Worm (Caenorhabditis elegans) whole organism, L4 larva: Measurements from ENCODE around the gene K12G11.6.

Source experiments
- D1046.2 ChIP-seq: fragments of 200-800 bp; sonication (Bioruptor generic); IDR thresholded peaks from 2 replicates; pipeline ENCODE4 v1.3.6; 2022; ENCODE audit warnings: missing genetic modification characterization, missing compliant biosample characterization
- F26F4.8 ChIP-seq: fragments of 200-800 bp; sonication (Bioruptor generic); conservative IDR thresholded peaks from 2 replicates; pipeline ENCODE4 v1.3.6; 2022; ENCODE audit warnings: missing genetic modification characterization, missing compliant biosample characterization
- T20F7.1 ChIP-seq: fragments of 200-800 bp; sonication (Bioruptor generic); optimal IDR thresholded peaks from 2 replicates; lab custom pipeline; 2018; ENCODE audit warnings: mild to moderate bottlenecking, missing genetic modification characterization, missing compliant biosample characterization
- Y48G9A.11 ChIP-seq: fragments of 200-800 bp; sonication (Bioruptor generic); IDR thresholded peaks from 2 replicates; pipeline ENCODE4 v1.3.6; 2022; ENCODE audit warnings: missing genetic modification reagents, missing genetic modification characterization, missing compliant biosample characterization
- aha-1 ChIP-seq: fragments of 150-350 bp; peaks from one replicate; lab custom pipeline; 2014; ENCODE audit warnings: missing biosample characterization, missing genetic modification characterization
- ama-1 ChIP-seq: fragments of 150-350 bp; optimal IDR thresholded peaks from 2 replicates; lab custom pipeline; 2014; ENCODE audit warnings: inconsistent platforms, mixed read lengths
- arid-1 ChIP-seq: fragments of 200-800 bp; sonication (Bioruptor generic); conservative IDR thresholded peaks from 2 replicates; pipeline ENCODE4 v1.3.6; 2022; ENCODE audit warnings: missing genetic modification reagents, missing genetic modification characterization, missing compliant biosample characterization
- attf-4 ChIP-seq: sonication (generic microtip); optimal IDR thresholded peaks from 3 replicates; lab custom pipeline; 2017; ENCODE audit warnings: missing biosample characterization, missing genetic modification characterization
- ceh-20 ChIP-seq: fragments of 200-800 bp; sonication (Bioruptor generic); IDR thresholded peaks from 2 replicates; pipeline ENCODE4 v1.3.6; 2022; ENCODE audit warnings: missing genetic modification reagents, missing genetic modification characterization, missing compliant biosample characterization
- ceh-28 ChIP-seq: fragments of 150-350 bp; optimal IDR thresholded peaks from 2 replicates; lab custom pipeline; 2014; ENCODE audit warnings: missing biosample characterization, missing genetic modification reagents, missing genetic modification characterization
- ceh-32 ChIP-seq: sonication (generic microtip); optimal IDR thresholded peaks from 2 replicates; lab custom pipeline; 2016; ENCODE audit warnings: mild to moderate bottlenecking, missing genetic modification characterization, missing compliant biosample characterization; ENCODE audit not compliant: poor library complexity
- ceh-44 ChIP-seq: fragments of 200-800 bp; sonication (Bioruptor generic); IDR thresholded peaks from 2 replicates; pipeline ENCODE4 v1.3.6; 2022; ENCODE audit warnings: missing genetic modification reagents, missing genetic modification characterization, missing compliant biosample characterization
- cey-2 ChIP-seq: sonication (generic microtip); optimal IDR thresholded peaks from 3 replicates; lab custom pipeline; 2017; ENCODE audit warnings: missing genetic modification characterization, mild to moderate bottlenecking, missing compliant biosample characterization, antibody characterized with exemption, borderline replicate concordance; ENCODE audit not compliant: insufficient read depth
- daf-12 ChIP-seq: fragments of 150-350 bp; optimal IDR thresholded peaks from 2 replicates; lab custom pipeline; 2014; ENCODE audit warnings: missing biosample characterization, missing genetic modification reagents, missing genetic modification characterization
- daf-16 ChIP-seq, 3 experiments: sonication (generic microtip); optimal IDR thresholded peaks; 2 replicates each; lab custom pipeline; 2016 to 2017; ENCODE audit warnings: missing genetic modification characterization in 3 of 3, missing genetic modification reagents in 3 of 3, mild to moderate bottlenecking in 2 of 3, missing compliant biosample characterization in 2 of 3, missing biosample characterization in 1 of 3, moderate library complexity in 1 of 3
- daf-19 ChIP-seq: fragments of 200-800 bp; sonication (Bioruptor generic); conservative IDR thresholded peaks from 2 replicates; pipeline ENCODE4 v1.3.6; 2022; ENCODE audit warnings: missing genetic modification characterization, missing compliant biosample characterization
- dmd-6 ChIP-seq: fragments of 200-800 bp; sonication (Bioruptor generic); IDR thresholded peaks from 2 replicates; pipeline ENCODE4 v1.3.6; 2022; ENCODE audit warnings: missing genetic modification reagents, missing genetic modification characterization, missing compliant biosample characterization
- dmd-9 ChIP-seq: fragments of 200-800 bp; sonication (Bioruptor generic); IDR thresholded peaks from 2 replicates; pipeline ENCODE4 v1.3.6; 2022; ENCODE audit warnings: missing genetic modification reagents, missing genetic modification characterization, missing compliant biosample characterization
- dpl-1 ChIP-seq: fragments of 150-350 bp; optimal IDR thresholded peaks from 2 replicates; lab custom pipeline; 2014; ENCODE audit warnings: missing biosample characterization, missing genetic modification reagents, missing genetic modification characterization
- egl-27 ChIP-seq: sonication (generic microtip); optimal IDR thresholded peaks from 3 replicates; lab custom pipeline; 2017; ENCODE audit warnings: missing biosample characterization, missing genetic modification reagents, missing genetic modification characterization
- fkh-10 ChIP-seq: fragments of 150-350 bp; optimal IDR thresholded peaks from 2 replicates; lab custom pipeline; 2014; ENCODE audit warnings: missing biosample characterization, missing genetic modification reagents, missing genetic modification characterization
- fos-1 ChIP-seq: fragments of 150-350 bp; optimal IDR thresholded peaks from 2 replicates; lab custom pipeline; 2014; ENCODE audit warnings: missing biosample characterization, missing genetic modification characterization
- lim-7 ChIP-seq: fragments of 200-800 bp; sonication (Bioruptor generic); IDR thresholded peaks from 2 replicates; pipeline ENCODE4 v1.3.6; 2022; ENCODE audit warnings: missing genetic modification characterization, missing compliant biosample characterization
- lin-1 ChIP-seq: fragments of 200-800 bp; sonication (Bioruptor generic); IDR thresholded peaks from 2 replicates; pipeline ENCODE4 v1.3.6; 2022; ENCODE audit warnings: missing genetic modification reagents, missing genetic modification characterization, missing compliant biosample characterization
- lin-13 ChIP-seq: fragments of 150-350 bp; optimal IDR thresholded peaks from 2 replicates; lab custom pipeline; 2014; ENCODE audit warnings: missing biosample characterization, missing genetic modification reagents, missing genetic modification characterization
- lin-38 ChIP-seq: fragments of 200-800 bp; sonication (Bioruptor generic); IDR thresholded peaks from 2 replicates; pipeline ENCODE4 v1.3.6; 2022; ENCODE audit warnings: missing genetic modification reagents, missing genetic modification characterization, missing compliant biosample characterization
- madf-5 ChIP-seq, 2 experiments: fragments of 200-800 bp; sonication (Bioruptor generic); IDR thresholded peaks; 2 replicates each; pipeline ENCODE4 v1.3.6; 2022; ENCODE audit warnings: missing compliant biosample characterization in 2 of 2, missing genetic modification characterization in 2 of 2
- mdl-1 ChIP-seq, 2 experiments: fragments of 150-350 bp in 1 of 2; sonication (generic microtip) in 1 of 2; optimal IDR thresholded peaks; 2 replicates each; lab custom pipeline; 2014 to 2017; ENCODE audit warnings: missing biosample characterization in 2 of 2, missing genetic modification characterization in 2 of 2
- mep-1 ChIP-seq: fragments of 150-350 bp; sonication (generic microtip); optimal IDR thresholded peaks from 3 replicates; lab custom pipeline; 2014; ENCODE audit warnings: missing biosample characterization, missing genetic modification characterization
- mes-2 ChIP-seq: sonication (generic microtip); optimal IDR thresholded peaks from 2 replicates; lab custom pipeline; 2016; ENCODE audit warnings: missing genotype, mild to moderate bottlenecking, missing genetic modification characterization, missing compliant biosample characterization; ENCODE audit not compliant: poor library complexity, severe bottlenecking
- mxl-2 ChIP-seq: fragments of 200-800 bp; sonication (Bioruptor generic); conservative IDR thresholded peaks from 2 replicates; pipeline ENCODE4 v1.3.6; 2022; ENCODE audit warnings: missing genetic modification reagents, missing genetic modification characterization, missing compliant biosample characterization
- mxl-3 ChIP-seq: fragments of 200-800 bp; sonication (Bioruptor generic); optimal IDR thresholded peaks from 2 replicates; lab custom pipeline; 2018; ENCODE audit warnings: mild to moderate bottlenecking, missing genetic modification characterization, missing compliant biosample characterization
- nhr-10 ChIP-seq: fragments of 150-350 bp; optimal IDR thresholded peaks from 2 replicates; lab custom pipeline; 2014; ENCODE audit warnings: missing biosample characterization, missing genetic modification characterization
- nhr-102 ChIP-seq: sonication (generic microtip); optimal IDR thresholded peaks from 2 replicates; lab custom pipeline; 2016; ENCODE audit warnings: mild to moderate bottlenecking, missing genetic modification characterization, moderate library complexity, missing compliant biosample characterization
- nhr-111 ChIP-seq: fragments of 200-800 bp; sonication (Bioruptor generic); optimal IDR thresholded peaks from 2 replicates; lab custom pipeline; 2018; ENCODE audit warnings: mild to moderate bottlenecking, missing genetic modification characterization, missing compliant biosample characterization
- nhr-25 ChIP-seq: sonication (generic microtip); optimal IDR thresholded peaks from 2 replicates; lab custom pipeline; 2017; ENCODE audit warnings: missing genetic modification characterization, mild to moderate bottlenecking, missing compliant biosample characterization, antibody characterized with exemption, moderate library complexity, borderline replicate concordance; ENCODE audit not compliant: insufficient read depth
- nhr-28 ChIP-seq: fragments of 150-350 bp; optimal IDR thresholded peaks from 2 replicates; lab custom pipeline; 2014; ENCODE audit warnings: missing biosample characterization, missing genetic modification characterization
- nhr-42 ChIP-seq: fragments of 200-800 bp; sonication (Bioruptor generic); IDR thresholded peaks from 2 replicates; pipeline ENCODE4 v1.3.6; 2022; ENCODE audit warnings: missing genetic modification characterization, missing compliant biosample characterization
- nhr-48 ChIP-seq: sonication (generic microtip); optimal IDR thresholded peaks from 2 replicates; lab custom pipeline; 2016; ENCODE audit warnings: mild to moderate bottlenecking, missing genetic modification characterization, missing compliant biosample characterization
- nhr-77 ChIP-seq: fragments of 150-350 bp; optimal IDR thresholded peaks from 2 replicates; lab custom pipeline; 2014; ENCODE audit warnings: missing biosample characterization, missing genetic modification characterization
- pha-4 ChIP-seq, 2 experiments: fragments of 150-350 bp in 1 of 2; fragments of 200-800 bp in 1 of 2; sonication (Bioruptor generic) in 1 of 2; IDR thresholded peaks in 1 of 2; optimal IDR thresholded peaks in 1 of 2; 2 replicates each; pipeline versions ENCODE4 v1.3.6 to Lab custom; 2014 to 2022; ENCODE audit warnings: missing genetic modification characterization in 2 of 2, missing genetic modification reagents in 2 of 2, missing biosample characterization in 1 of 2, missing compliant biosample characterization in 1 of 2
- pqm-1 ChIP-seq: sonication (generic microtip); optimal IDR thresholded peaks from 2 replicates; lab custom pipeline; 2017; ENCODE audit warnings: missing biosample characterization, missing genetic modification characterization
- rbr-2 ChIP-seq: sonication (generic microtip); optimal IDR thresholded peaks from 2 replicates; lab custom pipeline; 2016; ENCODE audit warnings: missing genotype, missing genetic modification characterization, missing compliant biosample characterization
- sdz-12 ChIP-seq: fragments of 200-800 bp; sonication (Bioruptor generic); optimal IDR thresholded peaks from 2 replicates; lab custom pipeline; 2018; ENCODE audit warnings: mild to moderate bottlenecking, missing genetic modification characterization, missing compliant biosample characterization
- snpc-1.2 ChIP-seq: fragments of 200-800 bp; sonication (Bioruptor generic); IDR thresholded peaks from 2 replicates; pipeline ENCODE4 v1.3.6; 2022; ENCODE audit warnings: missing genetic modification reagents, missing genetic modification characterization, missing compliant biosample characterization
- tra-1 ChIP-seq: fragments of 200-800 bp; sonication (Bioruptor generic); IDR thresholded peaks from 2 replicates; pipeline ENCODE4 v1.3.6; 2022; ENCODE audit warnings: missing genetic modification reagents, missing genetic modification characterization, missing compliant biosample characterization
- vab-7 ChIP-seq: fragments of 200-800 bp; sonication (Bioruptor generic); IDR thresholded peaks from 2 replicates; pipeline ENCODE4 v1.3.6; 2022; ENCODE audit warnings: missing genetic modification reagents, missing genetic modification characterization, missing compliant biosample characterization
- zfp-3 ChIP-seq: fragments of 200-800 bp; sonication (Bioruptor generic); conservative IDR thresholded peaks from 2 replicates; pipeline ENCODE4 v1.3.6; 2022; ENCODE audit warnings: missing genetic modification reagents, missing genetic modification characterization, missing compliant biosample characterization
- zip-11 ChIP-seq: fragments of 200-800 bp; sonication (Bioruptor generic); IDR thresholded peaks from 2 replicates; pipeline ENCODE4 v1.3.6; 2022; ENCODE audit warnings: missing genetic modification characterization, missing compliant biosample characterization
- ztf-11 ChIP-seq: fragments of 150-350 bp; optimal IDR thresholded peaks from 2 replicates; lab custom pipeline; 2014; ENCODE audit warnings: missing biosample characterization, missing genetic modification characterization

Gene K12G11.6

ce11 chrV:11887988-11888499, 6.1 kb upstream of the K12G11.6 start, which contains the start of gene adh-1:
adh-1 (plus strand) TSS chrV:11888248.
- TF ChIP-seq dpl-1 (GFP tag; lab: Kevin White, UChicago) (peak; percentile 2), ceh-28 (tag; lab: Kevin White, UChicago) (no peak), lin-38 (GFP tag; lab: Robert Waterston, UW) (no peak), ceh-20 (GFP tag; lab: Robert Waterston, UW) (no peak; the same call in 1 of the 2 replicates), nhr-102 (tag; lab: Kevin White, UChicago) (peak; percentile 38), nhr-28 (tag; lab: Kevin White, UChicago) (peak; percentile 95), daf-16 (GFP tag; optimal IDR thresholded peaks at IDR 0.05; lab: Kevin White, UChicago) (peak in 1 of 2 experiments; percentile 50), daf-16 (tag; optimal IDR thresholded peaks at IDR 0.05; lab: Kevin White, UChicago) (peak; percentile 72), ama-1 (peak; percentile 93), pha-4 (GFP tag; IDR thresholded peaks at IDR 0.05; lab: Robert Waterston, UW) (no peak), pha-4 (tag; optimal IDR thresholded peaks at IDR 0.05; lab: Kevin White, UChicago) (no peak), mdl-1 (tag; optimal IDR thresholded peaks at IDR 0.05; lab: Kevin White, UChicago) (peak; percentile 96 to 99), dmd-9 (GFP tag; lab: Robert Waterston, UW) (no peak), lin-1 (GFP tag; lab: Robert Waterston, UW) (0 out of 2 replicates have a peak, but pooled peaks have one; percentile 35), nhr-10 (tag; lab: Kevin White, UChicago) (peak; percentile 95), F26F4.8 (GFP tag; lab: Robert Waterston, UW) (no peak), pqm-1 (peak; percentile 5), ztf-11 (tag; lab: Kevin White, UChicago) (no peak), mes-2 (no peak), madf-5 (GFP tag; IDR thresholded peaks at IDR 0.05; lab: Robert Waterston, UW) (no peak), mxl-2 (no peak), snpc-1.2 (GFP tag; lab: Robert Waterston, UW) (no peak), arid-1 (GFP tag; lab: Robert Waterston, UW) (no peak), nhr-42 (GFP tag; lab: Robert Waterston, UW) (no peak), T20F7.1 (GFP tag; lab: Kevin White, UChicago) (no peak), nhr-77 (peak; percentile 83), zfp-3 (no peak), Y48G9A.11 (GFP tag; lab: Robert Waterston, UW) (no peak), rbr-2 (tag; lab: Kevin White, UChicago) (no peak), mxl-3 (GFP tag; lab: Kevin White, UChicago) (peak; percentile 100), nhr-25 (tag; lab: Kevin White, UChicago) (no peak), nhr-48 (tag; lab: Kevin White, UChicago) (peak; percentile 88), daf-19 (GFP tag; lab: Robert Waterston, UW) (no peak), egl-27 (tag; lab: Kevin White, UChicago) (peak; percentile 34), D1046.2 (GFP tag; lab: Robert Waterston, UW) (no peak), vab-7 (GFP tag; lab: Robert Waterston, UW) (no peak), mep-1 (tag; lab: Kevin White, UChicago) (peak; percentile 55), sdz-12 (GFP tag; lab: Kevin White, UChicago) (no peak), tra-1 (GFP tag; lab: Robert Waterston, UW) (no peak), lim-7 (no peak), ceh-32 (no peak), attf-4 (no peak), cey-2 (tag; lab: Kevin White, UChicago) (peak; percentile 74), ceh-44 (no peak), fos-1 (tag; lab: Kevin White, UChicago) (no peak), zip-11 (GFP tag; lab: Robert Waterston, UW) (no peak), dmd-6 (GFP tag; lab: Robert Waterston, UW) (peak; percentile 96), fkh-10 (GFP tag; lab: Kevin White, UChicago) (no peak), lin-13 (GFP tag; lab: Kevin White, UChicago) (no peak), daf-12 (tag; lab: Kevin White, UChicago) (no peak), aha-1 (tag; lab: Kevin White, UChicago) (peak; percentile 97), nhr-111 (no peak)
